Fruit fly (Drosophila melanogaster) whole organism, embryonic: ENCODE data around the gene CG42638.

Source experiments
- CG10431 ChIP-seq: fragments of 200-800 bp; sonication (Bioruptor generic); optimal IDR thresholded peaks from 3 replicates; lab custom pipeline; 2018; ENCODE audit warnings: missing biosample characterization, mild to moderate bottlenecking, missing genetic modification characterization
- CG3281 ChIP-seq: fragments of 200-800 bp; sonication (Bioruptor generic); optimal IDR thresholded peaks from 3 replicates; lab custom pipeline; 2017; ENCODE audit warnings: missing biosample characterization, mild to moderate bottlenecking, missing genetic modification characterization
- CG8290 ChIP-seq, 3 experiments: fragments of 200-800 bp; sonication (Bioruptor generic); optimal IDR thresholded peaks; 2 replicates each; lab custom pipeline; 2016 to 2019; ENCODE audit warnings: missing biosample characterization in 3 of 3, missing genetic modification characterization in 3 of 3, mild to moderate bottlenecking in 2 of 3, moderate library complexity in 1 of 3
- jumu ChIP-seq: fragments of 200-800 bp; sonication (Bioruptor generic); optimal IDR thresholded peaks from 3 replicates; lab custom pipeline; 2016; ENCODE audit warnings: missing biosample characterization, missing genetic modification characterization

DNA sequence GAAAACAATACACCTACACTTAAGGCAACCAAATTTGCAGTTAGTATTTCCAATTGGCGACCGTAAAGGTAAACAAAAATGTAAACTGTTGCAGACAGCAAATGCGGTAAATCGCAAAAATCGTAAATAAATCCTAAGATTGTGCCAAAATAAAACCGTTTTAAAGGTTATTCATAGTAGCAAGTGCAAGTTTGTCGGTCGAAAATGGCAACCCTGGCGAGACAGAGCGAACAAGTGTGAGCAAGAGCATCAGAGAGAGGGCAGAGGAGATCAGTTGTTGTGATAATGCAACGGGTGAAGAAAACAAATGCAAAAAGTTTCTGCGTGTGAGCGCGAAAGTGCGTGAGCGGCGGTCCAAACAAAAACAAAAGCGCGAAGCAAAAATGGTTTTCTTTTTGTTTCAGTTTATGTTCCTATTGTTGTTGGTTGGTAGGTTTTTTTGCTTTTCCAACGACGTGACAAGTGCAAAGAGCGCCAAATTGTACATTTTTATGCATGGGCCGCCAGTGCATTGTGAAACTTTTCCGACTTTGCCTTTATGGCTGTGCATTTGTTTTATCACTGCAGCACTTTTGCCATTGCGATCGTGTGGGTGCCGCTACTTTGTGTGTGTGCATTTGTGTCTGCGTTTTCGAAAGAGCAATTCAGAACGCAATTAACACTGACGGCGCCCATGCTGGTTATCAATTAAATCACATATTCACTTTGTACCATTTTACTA, 43.3 kb upstream of the CG42638 start:
- TF ChIP-seq CG8290 (GFP tag; optimal IDR thresholded peaks at IDR 0.05; lab: Kevin White, UChicago) (no peak), CG8290 (tag; optimal IDR thresholded peaks at IDR 0.05; lab: Kevin White, UChicago) (no peak), jumu (GFP tag; lab: Kevin White, UChicago) (no peak), CG3281 (GFP tag; lab: Kevin White, UChicago) (no peak), CG10431 (GFP tag; lab: Kevin White, UChicago) (no peak)
